Fruit fly (Drosophila melanogaster) whole organism, embryonic: ENCODE data around the gene CG14442.

ENCODE experiments used
- Atf-2 ChIP-seq: fragments of 200-800 bp; sonication (Bioruptor generic); optimal IDR thresholded peaks from 2 replicates; lab custom pipeline; 2016; ENCODE audit warnings: missing biosample characterization, missing genetic modification characterization
- Awh ChIP-seq: fragments of 200-800 bp; sonication (Bioruptor generic); IDR thresholded peaks from 2 replicates; pipeline ENCODE4, ENCODE4 v1.3.6; 2022; ENCODE audit warnings: missing biosample characterization, missing genetic modification characterization
- CG10147 ChIP-seq: fragments of 200-800 bp; sonication (Bioruptor generic); optimal IDR thresholded peaks from 2 replicates; lab custom pipeline; 2019; ENCODE audit warnings: missing biosample characterization, mild to moderate bottlenecking, missing genetic modification characterization, moderate library complexity
- CG11093 ChIP-seq: fragments of 200-800 bp; sonication (Bioruptor generic); IDR thresholded peaks from 3 replicates; pipeline ENCODE4 v1.3.6; 2022; ENCODE audit warnings: missing biosample characterization, missing genetic modification characterization
- CG13123 ChIP-seq: fragments of 200-800 bp; sonication (Bioruptor generic); optimal IDR thresholded peaks from 2 replicates; lab custom pipeline; 2016; ENCODE audit warnings: missing biosample characterization, missing genetic modification characterization
- CG13894 ChIP-seq: fragments of 200-800 bp; sonication (Bioruptor generic); optimal IDR thresholded peaks from 3 replicates; lab custom pipeline; 2018; ENCODE audit warnings: missing biosample characterization, mild to moderate bottlenecking, missing genetic modification characterization, moderate library complexity
- CG15514 ChIP-seq: fragments of 200-800 bp; sonication (Bioruptor generic); optimal IDR thresholded peaks from 3 replicates; lab custom pipeline; 2017; ENCODE audit warnings: missing biosample characterization, missing genetic modification characterization, mild to moderate bottlenecking, moderate library complexity, missing genetic modification reagents
- CG16863 ChIP-seq: fragments of 200-800 bp; sonication (Bioruptor generic); optimal IDR thresholded peaks from 3 replicates; lab custom pipeline; 2016; ENCODE audit warnings: missing biosample characterization, missing genetic modification characterization
- CG17328 ChIP-seq: fragments of 200-800 bp; sonication (Bioruptor generic); IDR thresholded peaks from 2 replicates; pipeline ENCODE4 v1.3.6; 2022; ENCODE audit warnings: missing biosample characterization, missing genetic modification characterization
- CG18262 ChIP-seq: fragments of 200-800 bp; optimal IDR thresholded peaks from 3 replicates; lab custom pipeline; 2019; ENCODE audit warnings: missing biosample characterization, mild to moderate bottlenecking, missing genetic modification characterization, moderate library complexity
- CG32772 ChIP-seq: fragments of 200-800 bp; sonication (Bioruptor generic); IDR thresholded peaks from 2 replicates; pipeline ENCODE4 v1.3.6; 2022; ENCODE audit warnings: missing biosample characterization, missing genetic modification characterization
- CG33213 ChIP-seq: fragments of 200-800 bp; sonication (Bioruptor generic); optimal IDR thresholded peaks from 3 replicates; lab custom pipeline; 2016; ENCODE audit warnings: missing biosample characterization, missing genetic modification characterization
- CG34376 ChIP-seq: fragments of 200-800 bp; sonication (Bioruptor generic); optimal IDR thresholded peaks from 2 replicates; lab custom pipeline; 2018; ENCODE audit warnings: missing biosample characterization, mild to moderate bottlenecking, missing genetic modification characterization
- CG3838 ChIP-seq: fragments of 200-800 bp; sonication (Bioruptor generic); optimal IDR thresholded peaks from 3 replicates; lab custom pipeline; 2016; ENCODE audit warnings: missing biosample characterization, missing genetic modification characterization
- CG6813 ChIP-seq: fragments of 200-800 bp; sonication (Bioruptor generic); optimal IDR thresholded peaks from 2 replicates; lab custom pipeline; 2017; ENCODE audit warnings: missing biosample characterization, missing genetic modification characterization, mild to moderate bottlenecking, moderate library complexity, missing genetic modification reagents
- CG8944 ChIP-seq: fragments of 200-800 bp; sonication (Bioruptor generic); optimal IDR thresholded peaks from 3 replicates; lab custom pipeline; 2016; ENCODE audit warnings: missing biosample characterization, missing genetic modification characterization
- CG9609 ChIP-seq: fragments of 200-800 bp; sonication (Bioruptor generic); optimal IDR thresholded peaks from 3 replicates; lab custom pipeline; 2016; ENCODE audit warnings: missing biosample characterization, missing genetic modification characterization
- CG9817 ChIP-seq: fragments of 200-800 bp; sonication (Bioruptor generic); optimal IDR thresholded peaks from 2 replicates; lab custom pipeline; 2018; ENCODE audit warnings: missing biosample characterization, mild to moderate bottlenecking, missing genetic modification characterization, moderate library complexity
- Gug ChIP-seq: fragments of 200-800 bp; sonication (Bioruptor generic); IDR thresholded peaks from 4 replicates; pipeline ENCODE4 v1.3.6; 2022; ENCODE audit warnings: missing biosample characterization, missing genetic modification characterization
- H2.0 ChIP-seq: fragments of 200-800 bp; sonication (Bioruptor generic); IDR thresholded peaks from 2 replicates; pipeline ENCODE4 v1.3.6; 2022; ENCODE audit warnings: missing biosample characterization, missing genetic modification characterization
- HLH4C ChIP-seq: fragments of 200-800 bp; sonication (Bioruptor generic); IDR thresholded peaks from 3 replicates; pipeline ENCODE4 v1.3.6; 2022; ENCODE audit warnings: missing biosample characterization, missing genetic modification characterization; ENCODE audit not compliant: partially characterized antibody
- Hsf ChIP-seq: fragments of 200-800 bp; sonication (Bioruptor generic); optimal IDR thresholded peaks from 3 replicates; lab custom pipeline; 2016; ENCODE audit warnings: missing biosample characterization, missing genetic modification characterization
- MBD-R2 ChIP-seq: fragments of 200-800 bp; sonication (Bioruptor generic); IDR thresholded peaks from 2 replicates; pipeline ENCODE4 v1.3.6; 2022; ENCODE audit warnings: missing biosample characterization, missing genetic modification characterization
- Mrtf ChIP-seq: fragments of 200-800 bp; sonication (Bioruptor generic); IDR thresholded peaks from 3 replicates; pipeline ENCODE4 v1.3.6; 2022; ENCODE audit warnings: missing biosample characterization, missing genetic modification characterization
- Pdp1 ChIP-seq, 2 experiments: fragments of 200-800 bp; sonication (Bioruptor generic); optimal IDR thresholded peaks; 3 replicates each; lab custom pipeline; 2016; ENCODE audit warnings: missing biosample characterization in 2 of 2, missing genetic modification characterization in 2 of 2, mild to moderate bottlenecking in 1 of 2, moderate library complexity in 1 of 2
- Scr ChIP-seq: fragments of 200-800 bp; sonication (Bioruptor generic); IDR thresholded peaks from 2 replicates; pipeline ENCODE4 v1.3.6; 2022; ENCODE audit warnings: missing biosample characterization, missing genetic modification characterization; ENCODE audit not compliant: partially characterized antibody
- Spps ChIP-seq: fragments of 200-800 bp; sonication (Bioruptor generic); optimal IDR thresholded peaks from 2 replicates; lab custom pipeline; 2018; ENCODE audit warnings: missing biosample characterization, mild to moderate bottlenecking, missing genetic modification characterization
- Taf1 ChIP-seq: fragments of 200-800 bp; sonication (Bioruptor generic); IDR thresholded peaks from 2 replicates; pipeline ENCODE4 v1.3.6; 2022; ENCODE audit warnings: missing biosample characterization, missing genetic modification characterization
- Usf ChIP-seq: fragments of 200-800 bp; sonication (Bioruptor generic); optimal IDR thresholded peaks from 2 replicates; lab custom pipeline; 2017; ENCODE audit warnings: missing genotype, missing biosample characterization, missing genetic modification characterization
- ase ChIP-seq: fragments of 200-800 bp; sonication (Bioruptor generic); IDR thresholded peaks from 3 replicates; pipeline ENCODE4 v1.3.6; 2022; ENCODE audit warnings: missing biosample characterization, missing genetic modification characterization
- dm ChIP-seq: fragments of 200-800 bp; sonication (Bioruptor generic); optimal IDR thresholded peaks from 3 replicates; lab custom pipeline; 2016; ENCODE audit warnings: missing biosample characterization, missing genetic modification characterization
- emc ChIP-seq: fragments of 200-800 bp; sonication (Bioruptor generic); optimal IDR thresholded peaks from 2 replicates; lab custom pipeline; 2016; ENCODE audit warnings: missing biosample characterization, missing genetic modification characterization
- ems ChIP-seq: fragments of 200-800 bp; sonication (Bioruptor generic); optimal IDR thresholded peaks from 3 replicates; lab custom pipeline; 2016; ENCODE audit warnings: missing biosample characterization, missing genetic modification characterization
- fd102C ChIP-seq: fragments of 200-800 bp; sonication (Bioruptor generic); optimal IDR thresholded peaks from 2 replicates; lab custom pipeline; 2018; ENCODE audit warnings: missing biosample characterization, mild to moderate bottlenecking, missing genetic modification characterization, moderate library complexity
- fd64A ChIP-seq: fragments of 200-800 bp; sonication (Bioruptor generic); optimal IDR thresholded peaks from 3 replicates; lab custom pipeline; 2018; ENCODE audit warnings: missing biosample characterization, mild to moderate bottlenecking, missing genetic modification characterization
- gem ChIP-seq: fragments of 200-800 bp; sonication (Bioruptor generic); optimal IDR thresholded peaks from 2 replicates; lab custom pipeline; 2019; ENCODE audit warnings: missing biosample characterization, mild to moderate bottlenecking, missing genetic modification characterization, moderate library complexity
- gro ChIP-seq: fragments of 200-800 bp; sonication (Bioruptor generic); optimal IDR thresholded peaks from 2 replicates; lab custom pipeline; 2016; ENCODE audit warnings: missing biosample characterization, missing genetic modification characterization
- ken ChIP-seq: fragments of 200-800 bp; sonication (Bioruptor generic); IDR thresholded peaks from 3 replicates; pipeline ENCODE4 v1.3.6; 2022; ENCODE audit warnings: missing biosample characterization, missing genetic modification characterization
- lbe ChIP-seq: fragments of 200-800 bp; sonication (Bioruptor generic); optimal IDR thresholded peaks from 2 replicates; lab custom pipeline; 2016; ENCODE audit warnings: missing biosample characterization, mild to moderate bottlenecking, missing genetic modification characterization
- maf-S ChIP-seq: fragments of 200-800 bp; sonication (Bioruptor generic); optimal IDR thresholded peaks from 2 replicates; lab custom pipeline; 2016; ENCODE audit warnings: missing biosample characterization, missing genetic modification characterization
- pfk ChIP-seq: fragments of 200-800 bp; sonication (Bioruptor generic); optimal IDR thresholded peaks from 2 replicates; lab custom pipeline; 2018; ENCODE audit warnings: missing biosample characterization, mild to moderate bottlenecking, missing genetic modification characterization, moderate library complexity
- ranshi ChIP-seq: fragments of 200-800 bp; sonication (Bioruptor generic); IDR thresholded peaks from 2 replicates; pipeline ENCODE4 v1.3.6; 2022; ENCODE audit warnings: missing biosample characterization, missing genetic modification characterization
- ro ChIP-seq: fragments of 200-800 bp; sonication (Bioruptor generic); IDR thresholded peaks from 2 replicates; pipeline ENCODE4 v1.3.6; 2022; ENCODE audit warnings: missing biosample characterization, missing genetic modification characterization
- salm ChIP-seq: fragments of 200-800 bp; sonication (Bioruptor generic); optimal IDR thresholded peaks from 2 replicates; lab custom pipeline; 2018; ENCODE audit warnings: missing biosample characterization, mild to moderate bottlenecking, missing genetic modification characterization
- sr ChIP-seq: fragments of 200-800 bp; sonication (Bioruptor generic); IDR thresholded peaks from 3 replicates; pipeline ENCODE4 v1.3.6; 2022; ENCODE audit warnings: missing biosample characterization, missing genetic modification characterization
- tll ChIP-seq, 2 experiments: fragments of 200-800 bp in 1 of 2; fragments of >200 bp in 1 of 2; sonication (Bioruptor generic) in 1 of 2; optimal IDR thresholded peaks; 2 replicates each; lab custom pipeline; 2017 to 2019; ENCODE audit warnings: missing biosample characterization in 2 of 2, missing genetic modification characterization in 2 of 2, mild to moderate bottlenecking in 1 of 2, moderate library complexity in 1 of 2
- ttk ChIP-seq: fragments of 200-800 bp; sonication (Bioruptor generic); IDR thresholded peaks from 2 replicates; pipeline ENCODE4 v2.1.2; 2022; ENCODE audit warnings: missing biosample characterization, missing genetic modification characterization
- unpg ChIP-seq: fragments of 200-800 bp; sonication (Bioruptor generic); optimal IDR thresholded peaks from 3 replicates; lab custom pipeline; 2018; ENCODE audit warnings: missing biosample characterization, mild to moderate bottlenecking, missing genetic modification characterization, moderate library complexity
- vfl ChIP-seq: fragments of 200-800 bp; sonication (Bioruptor generic); optimal IDR thresholded peaks from 2 replicates; lab custom pipeline; 2016; ENCODE audit warnings: missing biosample characterization, missing genetic modification characterization
- vnd ChIP-seq: fragments of 200-800 bp; sonication (Bioruptor generic); IDR thresholded peaks from 3 replicates; pipeline ENCODE4 v1.3.6; 2022; ENCODE audit warnings: missing biosample characterization, missing genetic modification characterization; ENCODE audit not compliant: partially characterized antibody

Gene CG14442

dm6 chrX:6719968-6720367, 25.2 kb upstream of the CG14442 start (continued):
- TF ChIP-seq HLH4C (GFP tag; lab: Robert Waterston, UW) (no peak), Pdp1 (GFP tag; optimal IDR thresholded peaks at IDR 0.05; lab: Kevin White, UChicago) (no peak), CG6813 (GFP tag; lab: Kevin White, UChicago) (peak; percentile 47), ems (GFP tag; lab: Kevin White, UChicago) (no peak)

dm6 chrX:6719259-6719658, 24.5 kb upstream of the CG14442 start:
- TF ChIP-seq ranshi (GFP tag; lab: Robert Waterston, UW) (no peak), CG17328 (no peak), vfl (GFP tag; lab: Kevin White, UChicago) (no peak), Mrtf (GFP tag; lab: Robert Waterston, UW) (no peak), CG33213 (GFP tag; lab: Kevin White, UChicago) (no peak), ase (GFP tag; lab: Robert Waterston, UW) (no peak), CG32772 (no peak), CG3838 (GFP tag; lab: Kevin White, UChicago) (no peak), Spps (tag; lab: Kevin White, UChicago) (no peak), lbe (GFP tag; lab: Kevin White, UChicago) (no peak), CG10147 (GFP tag; lab: Kevin White, UChicago) (no peak), dm (GFP tag; lab: Kevin White, UChicago) (no peak), ro (GFP tag; lab: Robert Waterston, UW) (no peak), tll (GFP tag; optimal IDR thresholded peaks at IDR 0.05; lab: Kevin White, UChicago) (no peak), CG18262 (tag; lab: Kevin White, UChicago) (peak; percentile 12), CG34376 (no peak), gro (GFP tag; lab: Kevin White, UChicago) (no peak), fd102C (GFP tag; lab: Kevin White, UChicago) (no peak), CG8944 (GFP tag; lab: Kevin White, UChicago) (no peak), salm (no peak), Gug (GFP tag; lab: Robert Waterston, UW) (no peak), Taf1 (GFP tag; lab: Robert Waterston, UW) (no peak), ems (GFP tag; lab: Kevin White, UChicago) (no peak), CG13123 (GFP tag; lab: Kevin White, UChicago) (no peak), CG15514 (GFP tag; lab: Kevin White, UChicago) (peak; percentile 4), CG13894 (tag; lab: Kevin White, UChicago) (no peak), CG16863 (GFP tag; lab: Kevin White, UChicago) (no peak), CG9817 (no peak), CG11093 (GFP tag; lab: Robert Waterston, UW) (no peak), fd64A (GFP tag; lab: Kevin White, UChicago) (no peak), MBD-R2 (GFP tag; lab: Robert Waterston, UW) (no peak), Pdp1 (GFP tag; optimal IDR thresholded peaks at IDR 0.05; lab: Kevin White, UChicago) (no peak), ken (GFP tag; lab: Robert Waterston, UW) (no peak), gem (tag; lab: Kevin White, UChicago) (peak; percentile 55), H2.0 (GFP tag; lab: Robert Waterston, UW) (0 out of 2 replicates have a peak, but pooled peaks have one; percentile 8), ttk (GFP tag; lab: Robert Waterston, UW) (no peak), Hsf (no peak), Atf-2 (GFP tag; lab: Kevin White, UChicago) (no peak), CG9609 (no peak), pfk (no peak), maf-S (GFP tag; lab: Kevin White, UChicago) (no peak), vnd (GFP tag; lab: Robert Waterston, UW) (no peak), Scr (GFP tag; lab: Robert Waterston, UW) (no peak), Usf (no peak), sr (no peak), Awh (GFP tag; lab: Robert Waterston, UW) (no peak), unpg (GFP tag; lab: Kevin White, UChicago) (peak; percentile 10), emc (GFP tag; lab: Kevin White, UChicago) (no peak)
